Worm (Caenorhabditis elegans) whole organism, L1 larva: ENCODE results near the gene ZK1058.9.

ENCODE experiments used
- blmp-1 ChIP-seq: fragments of 150-350 bp; optimal IDR thresholded peaks from 2 replicates; lab custom pipeline; 2014; ENCODE audit warnings: missing biosample characterization, missing genetic modification characterization
- ceh-63 ChIP-seq: fragments of 200-800 bp; sonication (Bioruptor generic); optimal IDR thresholded peaks from 2 replicates; lab custom pipeline; 2018; ENCODE audit warnings: mild to moderate bottlenecking, missing genetic modification characterization, missing compliant biosample characterization
- zag-1 ChIP-seq: fragments of 150-350 bp; optimal IDR thresholded peaks from 2 replicates; lab custom pipeline; 2014; ENCODE audit warnings: missing biosample characterization, missing genetic modification characterization
- ztf-4 ChIP-seq: fragments of 150-350 bp; optimal IDR thresholded peaks from 2 replicates; lab custom pipeline; 2014; ENCODE audit warnings: missing biosample characterization, missing genetic modification characterization

ZK1058.9 gene

DNA sequence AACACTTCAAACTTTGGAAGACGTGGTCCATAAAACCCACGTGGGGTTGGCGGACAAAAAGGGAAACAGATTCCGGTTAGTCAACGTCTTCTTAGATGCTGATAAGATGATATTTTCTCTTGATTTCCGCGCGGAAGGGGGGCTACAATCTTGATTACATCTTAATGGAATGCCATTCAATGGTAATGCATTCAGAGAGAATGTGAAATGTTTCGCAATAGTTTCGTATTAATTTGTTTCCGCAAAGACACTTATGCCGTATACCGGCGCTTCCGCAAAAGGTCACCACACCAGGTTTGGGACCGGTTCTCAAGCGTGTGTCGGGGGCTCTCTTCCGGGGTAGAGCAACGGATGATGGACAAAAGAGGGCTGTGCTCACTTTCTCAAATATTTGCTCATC, 51.5 kb downstream of the ZK1058.9 start:
- peak; percentile 14 for TF ChIP-seq blmp-1
- TF ChIP-seq ztf-4, result no peak
- no peak for TF ChIP-seq ceh-63 (GFP tag; lab: Kevin White, UChicago)
- no peak for TF ChIP-seq zag-1
- TF ChIP-seq, all 84 proteins: peak for 1
